Fruit fly (Drosophila melanogaster) whole organism, embryonic: Measurements from ENCODE around the gene ninaE.

Experiments used
- CG10959 ChIP-seq: fragments of 200-800 bp; sonication (Bioruptor generic); IDR thresholded peaks from 2 replicates; pipeline ENCODE4 v1.3.6; 2022; ENCODE audit warnings: missing biosample characterization, missing genetic modification characterization
- CG10979 ChIP-seq: fragments of 200-800 bp; sonication (Bioruptor generic); optimal IDR thresholded peaks from 2 replicates; lab custom pipeline; 2018; ENCODE audit warnings: missing biosample characterization, mild to moderate bottlenecking, missing genetic modification characterization, moderate library complexity
- CG11085 ChIP-seq: fragments of 200-800 bp; sonication (Bioruptor generic); IDR thresholded peaks from 2 replicates; pipeline ENCODE4 v1.3.6; 2022; ENCODE audit warnings: missing biosample characterization, missing genetic modification characterization
- CG11456 ChIP-seq: fragments of 200-800 bp; sonication (Bioruptor generic); IDR thresholded peaks from 3 replicates; pipeline ENCODE4 v1.3.6; 2022; ENCODE audit warnings: missing biosample characterization, missing genetic modification characterization
- CG12942 ChIP-seq: fragments of 200-800 bp; sonication (Bioruptor generic); optimal IDR thresholded peaks from 3 replicates; lab custom pipeline; 2016; ENCODE audit warnings: missing biosample characterization, missing genetic modification characterization
- CG14860 ChIP-seq: fragments of 200-800 bp; sonication (Bioruptor generic); IDR thresholded peaks from 3 replicates; pipeline ENCODE4 v1.3.6; 2022; ENCODE audit warnings: missing biosample characterization, missing genetic modification characterization; ENCODE audit not compliant: partially characterized antibody
- CG1602 ChIP-seq: fragments of 200-800 bp; sonication (Bioruptor generic); optimal IDR thresholded peaks from 3 replicates; lab custom pipeline; 2016; ENCODE audit warnings: missing biosample characterization, missing genetic modification characterization
- CG17361 ChIP-seq: fragments of 200-800 bp; sonication (Bioruptor generic); IDR thresholded peaks from 3 replicates; pipeline ENCODE4 v1.3.6; 2022; ENCODE audit warnings: missing biosample characterization, missing genetic modification characterization
- CG17612 ChIP-seq: fragments of 200-800 bp; sonication (Bioruptor generic); IDR thresholded peaks from 2 replicates; pipeline ENCODE4 v1.3.6; 2022; ENCODE audit warnings: missing biosample characterization, missing genetic modification characterization
- CG30403 ChIP-seq: fragments of 200-800 bp; sonication (Bioruptor generic); optimal IDR thresholded peaks from 3 replicates; lab custom pipeline; 2016; ENCODE audit warnings: missing biosample characterization, missing genetic modification characterization
- CG3407 ChIP-seq: fragments of 200-800 bp; sonication (Bioruptor generic); optimal IDR thresholded peaks from 2 replicates; lab custom pipeline; 2018; ENCODE audit warnings: missing biosample characterization, mild to moderate bottlenecking, missing genetic modification characterization
- CG4282 ChIP-seq: fragments of 200-800 bp; sonication (Bioruptor generic); optimal IDR thresholded peaks from 2 replicates; lab custom pipeline; 2016; ENCODE audit warnings: missing biosample characterization, missing genetic modification characterization
- CG7928 ChIP-seq: fragments of 200-800 bp; sonication (Bioruptor generic); optimal IDR thresholded peaks from 2 replicates; lab custom pipeline; 2017; ENCODE audit warnings: missing biosample characterization, mild to moderate bottlenecking, missing genetic modification characterization
- CG7987 ChIP-seq: fragments of 200-800 bp; sonication (Bioruptor generic); optimal IDR thresholded peaks from 2 replicates; lab custom pipeline; 2018; ENCODE audit warnings: missing biosample characterization, mild to moderate bottlenecking, missing genetic modification characterization, moderate library complexity
- CG9932 ChIP-seq: fragments of 200-800 bp; sonication (Bioruptor generic); IDR thresholded peaks from 2 replicates; pipeline ENCODE4 v1.3.6; 2022; ENCODE audit warnings: missing biosample characterization, missing genetic modification characterization
- Dfd ChIP-seq, 2 experiments: fragments of >200 bp; optimal IDR thresholded peaks; 2 replicates each; lab custom pipeline; 2017; ENCODE audit warnings: missing biosample characterization in 2 of 2, missing genetic modification characterization in 2 of 2
- Dip2 ChIP-seq: fragments of 200-800 bp; sonication (Bioruptor generic); IDR thresholded peaks from 2 replicates; pipeline ENCODE4 v1.3.6; 2022; ENCODE audit warnings: missing biosample characterization, missing genetic modification characterization
- Doc3 ChIP-seq: fragments of 200-800 bp; sonication (Bioruptor generic); IDR thresholded peaks from 3 replicates; pipeline ENCODE4 v1.3.6; 2022; ENCODE audit warnings: missing biosample characterization, missing genetic modification characterization; ENCODE audit not compliant: partially characterized antibody
- GATAe ChIP-seq: fragments of 200-800 bp; sonication (Bioruptor generic); conservative IDR thresholded peaks from 2 replicates; pipeline ENCODE4 v1.3.6; 2022; ENCODE audit warnings: missing biosample characterization, missing genetic modification characterization
- Hmr ChIP-seq: fragments of 200-800 bp; sonication (Bioruptor generic); optimal IDR thresholded peaks from 3 replicates; lab custom pipeline; 2017; ENCODE audit warnings: mild to moderate bottlenecking, missing biosample characterization, missing genetic modification reagents, missing genetic modification characterization
- Oli ChIP-seq: fragments of 200-800 bp; sonication (Bioruptor generic); optimal IDR thresholded peaks from 2 replicates; lab custom pipeline; 2018; ENCODE audit warnings: missing biosample characterization, mild to moderate bottlenecking, missing genetic modification characterization, moderate library complexity
- Optix ChIP-seq: fragments of 200-800 bp; sonication (Bioruptor generic); IDR thresholded peaks from 3 replicates; pipeline ENCODE4 v1.3.6; 2022; ENCODE audit warnings: missing biosample characterization, missing genetic modification characterization
- Spps ChIP-seq: fragments of 200-800 bp; sonication (Bioruptor generic); optimal IDR thresholded peaks from 2 replicates; lab custom pipeline; 2018; ENCODE audit warnings: missing biosample characterization, mild to moderate bottlenecking, missing genetic modification characterization
- al ChIP-seq: fragments of 200-800 bp; sonication (Bioruptor generic); IDR thresholded peaks from 2 replicates; pipeline ENCODE4 v1.3.6; 2022; ENCODE audit warnings: missing biosample characterization, missing genetic modification characterization
- amos ChIP-seq: fragments of 200-800 bp; sonication (Bioruptor generic); IDR thresholded peaks from 2 replicates; pipeline ENCODE4 v1.3.6; 2022; ENCODE audit warnings: missing biosample characterization, missing genetic modification characterization; ENCODE audit not compliant: partially characterized antibody
- ara ChIP-seq: fragments of 200-800 bp; sonication (Bioruptor generic); IDR thresholded peaks from 2 replicates; pipeline ENCODE4 v1.3.6; 2022; ENCODE audit warnings: missing biosample characterization, missing genetic modification characterization
- az2 ChIP-seq: fragments of 200-800 bp; sonication (Bioruptor generic); optimal IDR thresholded peaks from 3 replicates; lab custom pipeline; 2016; ENCODE audit warnings: missing biosample characterization, missing genetic modification characterization
- bcd ChIP-seq: fragments of 200-800 bp; sonication (Bioruptor generic); optimal IDR thresholded peaks from 2 replicates; lab custom pipeline; 2017; ENCODE audit warnings: missing biosample characterization, mild to moderate bottlenecking, missing genetic modification characterization
- bsh ChIP-seq, 2 experiments: fragments of 200-800 bp; sonication (Bioruptor generic); optimal IDR thresholded peaks; 2 replicates each; lab custom pipeline; 2017 to 2018; ENCODE audit warnings: mild to moderate bottlenecking in 2 of 2, missing biosample characterization in 2 of 2, missing genetic modification characterization in 2 of 2, moderate library complexity in 1 of 2
- da ChIP-seq: fragments of 200-800 bp; sonication (Bioruptor generic); optimal IDR thresholded peaks from 2 replicates; lab custom pipeline; 2016; ENCODE audit warnings: missing biosample characterization, missing genetic modification characterization
- fd3F ChIP-seq: fragments of 200-800 bp; sonication (Bioruptor generic); optimal IDR thresholded peaks from 2 replicates; lab custom pipeline; 2018; ENCODE audit warnings: missing biosample characterization, mild to moderate bottlenecking, missing genetic modification characterization, moderate library complexity
- fru ChIP-seq: fragments of >200 bp; optimal IDR thresholded peaks from 2 replicates; lab custom pipeline; 2017
- lola ChIP-seq, 3 experiments: fragments of >200 bp in 2 of 3; fragments of 200-800 bp in 1 of 3; sonication (Bioruptor generic) in 1 of 3; optimal IDR thresholded peaks; 2 replicates each; lab custom pipeline; 2017 to 2019; ENCODE audit warnings: missing biosample characterization in 3 of 3, missing genetic modification characterization in 3 of 3, mild to moderate bottlenecking in 1 of 3, moderate library complexity in 1 of 3
- maf-S ChIP-seq: fragments of 200-800 bp; sonication (Bioruptor generic); optimal IDR thresholded peaks from 2 replicates; lab custom pipeline; 2016; ENCODE audit warnings: missing biosample characterization, missing genetic modification characterization
- mld ChIP-seq: fragments of 200-800 bp; sonication (Bioruptor generic); IDR thresholded peaks from 3 replicates; pipeline ENCODE4 v1.3.6; 2022; ENCODE audit warnings: missing biosample characterization, missing genetic modification characterization; ENCODE audit not compliant: partially characterized antibody
- psq ChIP-seq: fragments of 200-800 bp; sonication (Bioruptor generic); optimal IDR thresholded peaks from 2 replicates; lab custom pipeline; 2017; ENCODE audit warnings: missing biosample characterization, missing genetic modification characterization
- ranshi ChIP-seq: fragments of 200-800 bp; sonication (Bioruptor generic); IDR thresholded peaks from 2 replicates; pipeline ENCODE4 v1.3.6; 2022; ENCODE audit warnings: missing biosample characterization, missing genetic modification characterization
- run ChIP-seq: fragments of 200-800 bp; sonication (Bioruptor generic); optimal IDR thresholded peaks from 3 replicates; lab custom pipeline; 2018; ENCODE audit warnings: missing biosample characterization, mild to moderate bottlenecking, missing genetic modification characterization
- slp2 ChIP-seq: fragments of 200-800 bp; sonication (Bioruptor generic); optimal IDR thresholded peaks from 2 replicates; lab custom pipeline; 2016; ENCODE audit warnings: missing biosample characterization, missing genetic modification characterization
- wek ChIP-seq: fragments of 200-800 bp; sonication (Bioruptor generic); optimal IDR thresholded peaks from 3 replicates; lab custom pipeline; 2018; ENCODE audit warnings: missing biosample characterization, mild to moderate bottlenecking, missing genetic modification characterization, moderate library complexity
- z ChIP-seq: fragments of 200-800 bp; sonication (Bioruptor generic); IDR thresholded peaks from 3 replicates; pipeline ENCODE4 v1.3.6; 2022; ENCODE audit warnings: missing biosample characterization, missing genetic modification characterization

Gene ninaE

DNA sequence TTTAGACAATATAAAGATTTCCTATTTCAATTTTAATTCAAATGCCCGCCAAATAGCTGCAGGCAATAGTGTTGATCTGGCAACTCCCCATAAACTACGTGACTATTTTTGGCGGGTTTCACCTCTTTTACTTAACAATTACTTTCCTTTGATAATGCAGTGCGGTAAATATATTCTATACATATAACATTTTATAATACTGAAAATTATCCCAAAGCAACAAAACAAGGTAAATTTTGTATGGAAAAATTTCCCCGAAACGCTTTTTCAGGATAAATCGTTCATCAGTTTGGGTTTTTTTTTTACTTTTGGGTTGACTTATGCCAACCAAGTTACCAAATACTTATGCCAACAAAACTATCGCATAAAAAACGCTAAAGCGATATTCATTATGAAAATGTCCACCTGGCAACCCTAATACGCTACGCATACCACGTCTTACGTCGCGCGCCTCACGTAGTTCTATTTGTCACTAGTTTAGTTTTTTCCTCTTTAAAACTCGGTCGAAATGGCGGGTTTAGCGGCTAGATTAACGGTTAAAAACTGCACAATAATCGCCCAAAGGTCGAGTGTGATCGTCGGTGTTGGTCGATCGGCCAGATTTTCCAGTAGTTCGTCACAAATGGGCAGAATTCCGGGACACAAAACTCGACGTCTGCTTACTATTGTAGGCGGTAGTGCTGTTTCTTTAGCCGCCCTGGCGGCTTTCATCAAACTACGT is 41.0 kb downstream of the ninaE start, which contains the start of gene MICU3 (continued):
- peak; percentile 57 for TF ChIP-seq maf-S (GFP tag; lab: Kevin White, UChicago)
- TF ChIP-seq bcd (GFP tag; lab: Kevin White, UChicago) = peak; percentile 63
- TF ChIP-seq da (GFP tag; lab: Kevin White, UChicago) = no peak
- peak; percentile 54 for TF ChIP-seq CG11085 (GFP tag; lab: Robert Waterston, UW)
- TF ChIP-seq CG4282 (GFP tag; lab: Kevin White, UChicago) = peak; percentile 43
- no peak for TF ChIP-seq run
- TF ChIP-seq Dfd (GFP tag; optimal IDR thresholded peaks at IDR 0.05; lab: Kevin White, UChicago) = no peak
- TF ChIP-seq CG12942 (GFP tag; lab: Kevin White, UChicago) = peak; percentile 51
- TF ChIP-seq lola (GFP tag; optimal IDR thresholded peaks at IDR 0.05; lab: Kevin White, UChicago) = peak in 1 of 3 experiments; percentile 59
- TF ChIP-seq CG9932 (GFP tag; lab: Robert Waterston, UW) = peak; percentile 86
- peak; percentile 67 for TF ChIP-seq al (GFP tag; lab: Robert Waterston, UW)
- no peak for TF ChIP-seq CG17612 (GFP tag; lab: Robert Waterston, UW)
- no peak for TF ChIP-seq wek (GFP tag; lab: Kevin White, UChicago)
- no peak for TF ChIP-seq z (GFP tag; lab: Robert Waterston, UW)
- TF ChIP-seq CG7928 (GFP tag; lab: Kevin White, UChicago) = peak; percentile 52
- TF ChIP-seq fru = no peak
- TF ChIP-seq slp2 = peak; percentile 47
- peak; percentile 72 for TF ChIP-seq CG14860 (GFP tag; lab: Robert Waterston, UW)
- TF ChIP-seq ara (GFP tag; lab: Robert Waterston, UW) = 0 out of 2 replicates have a peak, but pooled peaks have one; percentile 37
- no peak for TF ChIP-seq CG3407 (GFP tag; lab: Kevin White, UChicago)
- 0 out of 2 replicates have a peak, but pooled peaks have one; percentile 23 for TF ChIP-seq ranshi (GFP tag; lab: Robert Waterston, UW)
- TF ChIP-seq CG17361 (GFP tag; lab: Robert Waterston, UW) = peak; percentile 73; the same call in 2 of the 3 replicates
- peak; percentile 9 for TF ChIP-seq psq (GFP tag; lab: Kevin White, UChicago)
- peak; percentile 19 for TF ChIP-seq Spps
- no peak for TF ChIP-seq CG10959 (GFP tag; lab: Robert Waterston, UW)
- peak; percentile 73 for TF ChIP-seq amos (GFP tag; lab: Robert Waterston, UW)
- peak; percentile 37 for TF ChIP-seq CG10979 (tag; lab: Kevin White, UChicago)
- TF ChIP-seq CG7987 (GFP tag; lab: Kevin White, UChicago) = peak; percentile 16
- peak; percentile 30 for TF ChIP-seq Hmr (GFP tag; lab: Kevin White, UChicago)
- no peak for TF ChIP-seq GATAe
- TF ChIP-seq Optix (GFP tag; lab: Robert Waterston, UW) = no peak; the same call in 2 of the 3 replicates
- TF ChIP-seq CG11456 (GFP tag; lab: Robert Waterston, UW) = peak; percentile 80
- peak; percentile 52 for TF ChIP-seq fd3F (GFP tag; lab: Kevin White, UChicago)
- peak; percentile 78 for TF ChIP-seq CG30403 (GFP tag; lab: Kevin White, UChicago)
- TF ChIP-seq CG1602 (GFP tag; lab: Kevin White, UChicago) = peak; percentile 79
- peak; percentile 52 for TF ChIP-seq Oli (tag; lab: Kevin White, UChicago)
- peak in 1 of 2 experiments; percentile 59 for TF ChIP-seq bsh (GFP tag; optimal IDR thresholded peaks at IDR 0.05; lab: Kevin White, UChicago)
- TF ChIP-seq Doc3 (GFP tag; lab: Robert Waterston, UW) = peak; percentile 80
- no peak for TF ChIP-seq Dip2 (GFP tag; lab: Robert Waterston, UW)
- TF ChIP-seq mld (GFP tag; lab: Robert Waterston, UW) = no peak
- TF ChIP-seq az2 (GFP tag; lab: Kevin White, UChicago) = peak; percentile 62
- TF ChIP-seq, all 482 proteins: peak for 293
